Fruit fly (Drosophila melanogaster) whole organism, embryonic: ENCODE measurements around the gene TwdlX.
A peak's percentile ranks its signal among the peaks of the same experiment; 100 is the strongest.

Experiments used
- CG12104 ChIP-seq: fragments of 200-800 bp; sonication (Bioruptor generic); optimal IDR thresholded peaks from 3 replicates; lab custom pipeline; 2016; ENCODE audit warnings: missing biosample characterization, missing genetic modification characterization
- CG12155 ChIP-seq: fragments of 200-800 bp; sonication (Bioruptor generic); optimal IDR thresholded peaks from 3 replicates; lab custom pipeline; 2016; ENCODE audit warnings: missing biosample characterization, missing genetic modification characterization
- CG13894 ChIP-seq: fragments of 200-800 bp; sonication (Bioruptor generic); optimal IDR thresholded peaks from 3 replicates; lab custom pipeline; 2018; ENCODE audit warnings: missing biosample characterization, mild to moderate bottlenecking, missing genetic modification characterization, moderate library complexity
- CG14014 ChIP-seq: fragments of 200-800 bp; sonication (Bioruptor generic); IDR thresholded peaks from 2 replicates; pipeline ENCODE4 v1.3.6; 2022; ENCODE audit warnings: missing biosample characterization, missing genetic modification characterization
- CG15011 ChIP-seq: fragments of 200-800 bp; sonication (Bioruptor generic); optimal IDR thresholded peaks from 3 replicates; lab custom pipeline; 2018; ENCODE audit warnings: missing biosample characterization, mild to moderate bottlenecking, missing genetic modification characterization
- CG18011 ChIP-seq: fragments of 200-800 bp; sonication (Bioruptor generic); optimal IDR thresholded peaks from 2 replicates; lab custom pipeline; 2017; ENCODE audit warnings: missing biosample characterization, missing genetic modification characterization, mild to moderate bottlenecking, moderate library complexity, missing genotype
- CG18476 ChIP-seq: fragments of 200-800 bp; sonication (Bioruptor generic); optimal IDR thresholded peaks from 2 replicates; lab custom pipeline; 2016; ENCODE audit warnings: missing biosample characterization, mild to moderate bottlenecking, missing genetic modification characterization
- CG2712 ChIP-seq: fragments of 200-800 bp; optimal IDR thresholded peaks from 3 replicates; lab custom pipeline; 2019; ENCODE audit warnings: missing biosample characterization, mild to moderate bottlenecking, missing genetic modification characterization, moderate library complexity
- CG2889 ChIP-seq: fragments of 200-800 bp; sonication (Bioruptor generic); IDR thresholded peaks from 3 replicates; pipeline ENCODE4 v1.3.6; 2022; ENCODE audit warnings: missing biosample characterization, missing genetic modification characterization
- CG34224 ChIP-seq: fragments of 200-800 bp; sonication (Bioruptor generic); IDR thresholded peaks from 3 replicates; pipeline ENCODE4 v1.3.6; 2022; ENCODE audit warnings: missing biosample characterization, missing genetic modification characterization; ENCODE audit not compliant: partially characterized antibody
- CG7271 ChIP-seq: fragments of 200-800 bp; sonication (Bioruptor generic); optimal IDR thresholded peaks from 2 replicates; lab custom pipeline; 2018; ENCODE audit warnings: missing biosample characterization, mild to moderate bottlenecking, missing genetic modification characterization, moderate library complexity
- CG8089 ChIP-seq: fragments of 200-800 bp; sonication (Bioruptor generic); optimal IDR thresholded peaks from 3 replicates; lab custom pipeline; 2016; ENCODE audit warnings: missing biosample characterization, missing genetic modification characterization
- CG8290 ChIP-seq, 3 experiments: fragments of 200-800 bp; sonication (Bioruptor generic); optimal IDR thresholded peaks; 2 replicates each; lab custom pipeline; 2016 to 2019; ENCODE audit warnings: missing biosample characterization in 3 of 3, missing genetic modification characterization in 3 of 3, mild to moderate bottlenecking in 2 of 3, moderate library complexity in 1 of 3
- CG9437 ChIP-seq: fragments of 200-800 bp; sonication (Bioruptor generic); optimal IDR thresholded peaks from 2 replicates; lab custom pipeline; 2018; ENCODE audit warnings: missing biosample characterization, mild to moderate bottlenecking, missing genetic modification characterization
- CTCF ChIP-seq: fragments of 200-800 bp; sonication (Bioruptor generic); optimal IDR thresholded peaks from 2 replicates; lab custom pipeline; 2017; ENCODE audit warnings: missing biosample characterization, mild to moderate bottlenecking, missing genetic modification characterization, moderate library complexity
- CrebB ChIP-seq: fragments of 200-800 bp; sonication (Bioruptor generic); optimal IDR thresholded peaks from 3 replicates; lab custom pipeline; 2018; ENCODE audit warnings: missing biosample characterization, mild to moderate bottlenecking, missing genetic modification characterization
- D ChIP-seq, 2 experiments: fragments of 200-800 bp in 1 of 2; fragments of >200 bp in 1 of 2; sonication (Bioruptor generic) in 1 of 2; optimal IDR thresholded peaks; 2 replicates in 1 of 2; 3 replicates in 1 of 2; lab custom pipeline; 2017; ENCODE audit warnings: mild to moderate bottlenecking in 1 of 2, missing biosample characterization in 1 of 2, missing genetic modification characterization in 1 of 2, missing genetic modification reagents in 1 of 2
- Eip74EF ChIP-seq, 2 experiments: fragments of 200-800 bp in 1 of 2; fragments of >200 bp in 1 of 2; sonication (Bioruptor generic) in 1 of 2; optimal IDR thresholded peaks; 2 replicates each; lab custom pipeline; 2017 to 2019; ENCODE audit warnings: missing biosample characterization in 2 of 2, missing genetic modification characterization in 2 of 2, mild to moderate bottlenecking in 1 of 2, moderate library complexity in 1 of 2
- Fer3 ChIP-seq: fragments of 200-800 bp; sonication (Bioruptor generic); optimal IDR thresholded peaks from 2 replicates; lab custom pipeline; 2018; ENCODE audit warnings: missing biosample characterization, mild to moderate bottlenecking, missing genetic modification characterization, moderate library complexity
- HmgZ ChIP-seq: fragments of 200-800 bp; sonication (Bioruptor generic); optimal IDR thresholded peaks from 2 replicates; lab custom pipeline; 2018; ENCODE audit warnings: missing biosample characterization, mild to moderate bottlenecking, missing genetic modification characterization
- Myb ChIP-seq: fragments of 200-800 bp; sonication (Bioruptor generic); optimal IDR thresholded peaks from 2 replicates; lab custom pipeline; 2016; ENCODE audit warnings: missing biosample characterization, missing genetic modification characterization
- Pdp1 ChIP-seq, 2 experiments: fragments of 200-800 bp; sonication (Bioruptor generic); optimal IDR thresholded peaks; 3 replicates each; lab custom pipeline; 2016; ENCODE audit warnings: missing biosample characterization in 2 of 2, missing genetic modification characterization in 2 of 2, mild to moderate bottlenecking in 1 of 2, moderate library complexity in 1 of 2
- Six4 ChIP-seq: fragments of 200-800 bp; sonication (Bioruptor generic); optimal IDR thresholded peaks from 2 replicates; lab custom pipeline; 2016; ENCODE audit warnings: missing biosample characterization, missing genetic modification characterization
- Tbp ChIP-seq: fragments of >200 bp; optimal IDR thresholded peaks from 2 replicates; lab custom pipeline; 2018; ENCODE audit warnings: missing biosample characterization, missing genetic modification characterization
- Xbp1 ChIP-seq: fragments of 200-800 bp; sonication (Bioruptor generic); optimal IDR thresholded peaks from 3 replicates; lab custom pipeline; 2016; ENCODE audit warnings: missing biosample characterization, mild to moderate bottlenecking, missing genetic modification characterization
- Xrp1 ChIP-seq: fragments of 200-800 bp; sonication (Bioruptor generic); IDR thresholded peaks from 2 replicates; pipeline ENCODE4 v1.3.6; 2022; ENCODE audit warnings: missing biosample characterization, missing genetic modification characterization
- croc ChIP-seq: fragments of 200-800 bp; sonication (Bioruptor generic); conservative IDR thresholded peaks from 3 replicates; pipeline ENCODE4 v1.3.6; 2022; ENCODE audit warnings: missing biosample characterization, missing genetic modification characterization
- da ChIP-seq: fragments of 200-800 bp; sonication (Bioruptor generic); optimal IDR thresholded peaks from 2 replicates; lab custom pipeline; 2016; ENCODE audit warnings: missing biosample characterization, missing genetic modification characterization
- dysf ChIP-seq: fragments of 200-800 bp; sonication (Bioruptor generic); IDR thresholded peaks from 3 replicates; pipeline ENCODE4 v1.3.6; 2022; ENCODE audit warnings: missing biosample characterization, missing genetic modification characterization
- gem ChIP-seq: fragments of 200-800 bp; sonication (Bioruptor generic); optimal IDR thresholded peaks from 2 replicates; lab custom pipeline; 2019; ENCODE audit warnings: missing biosample characterization, mild to moderate bottlenecking, missing genetic modification characterization, moderate library complexity
- h ChIP-seq: fragments of >200 bp; optimal IDR thresholded peaks from 2 replicates; lab custom pipeline; 2017
- hkb ChIP-seq, 2 experiments: fragments of 200-800 bp in 1 of 2; fragments of >200 bp in 1 of 2; sonication (Bioruptor generic) in 1 of 2; IDR thresholded peaks in 1 of 2; optimal IDR thresholded peaks in 1 of 2; 2 replicates each; pipeline versions ENCODE4 v1.3.6 to Lab custom; 2017 to 2022; ENCODE audit warnings: missing biosample characterization in 1 of 2, missing genetic modification characterization in 1 of 2
- hth ChIP-seq: fragments of >200 bp; optimal IDR thresholded peaks from 2 replicates; lab custom pipeline; 2017; ENCODE audit warnings: inconsistent platforms
- jigr1 ChIP-seq: fragments of 200-800 bp; sonication (Bioruptor generic); IDR thresholded peaks from 3 replicates; pipeline ENCODE4 v1.3.6; 2022; ENCODE audit warnings: missing biosample characterization, missing genetic modification characterization
- klu ChIP-seq: fragments of 200-800 bp; sonication (Bioruptor generic); IDR thresholded peaks from 2 replicates; pipeline ENCODE4 v1.3.6; 2022; ENCODE audit warnings: missing biosample characterization, missing genetic modification characterization
- mam ChIP-seq: fragments of 200-800 bp; sonication (Bioruptor generic); optimal IDR thresholded peaks from 3 replicates; lab custom pipeline; 2016; ENCODE audit warnings: missing biosample characterization, missing genetic modification characterization
- odd ChIP-seq: fragments of 200-800 bp; sonication (Bioruptor generic); optimal IDR thresholded peaks from 2 replicates; lab custom pipeline; 2017; ENCODE audit warnings: missing biosample characterization, mild to moderate bottlenecking, missing genetic modification characterization
- sd ChIP-seq: fragments of 200-800 bp; sonication (Bioruptor generic); optimal IDR thresholded peaks from 3 replicates; lab custom pipeline; 2018; ENCODE audit warnings: missing biosample characterization, mild to moderate bottlenecking, missing genetic modification characterization, moderate library complexity
- sna ChIP-seq: fragments of 200-800 bp; sonication (Bioruptor generic); IDR thresholded peaks from 2 replicates; pipeline ENCODE4 v1.3.6; 2022; ENCODE audit warnings: missing biosample characterization, missing genetic modification characterization; ENCODE audit not compliant: partially characterized antibody
- sob ChIP-seq: fragments of 200-800 bp; sonication (Bioruptor generic); IDR thresholded peaks from 2 replicates; pipeline ENCODE4 v1.3.6; 2022; ENCODE audit warnings: missing biosample characterization, missing genetic modification characterization
- stc ChIP-seq: fragments of 200-800 bp; sonication (Bioruptor generic); IDR thresholded peaks from 2 replicates; pipeline ENCODE4 v1.3.6; 2022; ENCODE audit warnings: missing biosample characterization, missing genetic modification characterization
- tin ChIP-seq: fragments of 200-800 bp; sonication (Bioruptor generic); optimal IDR thresholded peaks from 3 replicates; lab custom pipeline; 2016; ENCODE audit warnings: missing biosample characterization, missing genetic modification characterization
- toy ChIP-seq: fragments of 200-800 bp; sonication (Bioruptor generic); IDR thresholded peaks from 2 replicates; pipeline ENCODE4 v1.3.6; 2022; ENCODE audit warnings: missing biosample characterization, missing genetic modification characterization
- twi ChIP-seq: fragments of 200-800 bp; optimal IDR thresholded peaks from 2 replicates; lab custom pipeline; 2019; ENCODE audit warnings: missing biosample characterization, mild to moderate bottlenecking, missing genetic modification characterization, moderate library complexity
- z ChIP-seq: fragments of 200-800 bp; sonication (Bioruptor generic); IDR thresholded peaks from 3 replicates; pipeline ENCODE4 v1.3.6; 2022; ENCODE audit warnings: missing biosample characterization, missing genetic modification characterization
- zfh2 ChIP-seq: fragments of 200-800 bp; sonication (Bioruptor generic); optimal IDR thresholded peaks from 2 replicates; lab custom pipeline; 2016; ENCODE audit warnings: missing biosample characterization, missing genetic modification characterization

Gene TwdlX

dm6 chrX:16736180-16736579 lies 5.3 kb downstream of the TwdlX start:
- TF ChIP-seq CG15011 (no peak), CG13894 (peak; percentile 94)

- TF ChIP-seq Pdp1 (GFP tag; optimal IDR thresholded peaks at IDR 0.05; lab: Kevin White, UChicago) (peak in 1 of 2 experiments; percentile 17), zfh2 (no peak)
These were observed 7.0 kb downstream of the TwdlX start, which contains the start of gene TwdlZ for dm6 chrX:16737878-16738277. Gene TwdlZ, plus strand, starts transcription at chrX:16738178.

- TF ChIP-seq sob (no peak), CG8089 (no peak), jigr1 (no peak), klu (no peak), CG9437 (no peak), Tbp (GFP tag; lab: Kevin White, UChicago) (no peak), Six4 (no peak), toy (GFP tag; lab: Robert Waterston, UW) (no peak), gem (tag; lab: Kevin White, UChicago) (no peak), Myb (GFP tag; lab: Kevin White, UChicago) (no peak), CG12155 (no peak), stc (GFP tag; lab: Robert Waterston, UW) (no peak), CrebB (tag; lab: Kevin White, UChicago) (no peak), CG14014 (GFP tag; lab: Robert Waterston, UW) (no peak), mam (GFP tag; lab: Kevin White, UChicago) (no peak), tin (GFP tag; lab: Kevin White, UChicago) (no peak)
These were observed 9.7 kb downstream of the TwdlX start, which contains the start of gene CG32568 for dm6 chrX:16740606-16741005. Gene CG32568, plus strand, starts transcription at chrX:16740906.

dm6 chrX:16742547-16742946 lies 11.7 kb downstream of the TwdlX start, which contains the start of gene Twdlalpha:
Gene Twdlalpha, plus strand, starts transcription at chrX:16742847.
- TF ChIP-seq z (GFP tag; lab: Robert Waterston, UW) (no peak), klu (no peak)

dm6 chrX:16744345-16744744 lies 13.5 kb downstream of the TwdlX start:
- TF ChIP-seq CG7271 (tag; lab: Kevin White, UChicago): no peak
- no peak for TF ChIP-seq Xbp1 (GFP tag; lab: Kevin White, UChicago)
- no peak for TF ChIP-seq Fer3 (tag; lab: Kevin White, UChicago)
- TF ChIP-seq sna (GFP tag; lab: Robert Waterston, UW): no peak
- no peak for TF ChIP-seq da (GFP tag; lab: Kevin White, UChicago)
- TF ChIP-seq Eip74EF (GFP tag; optimal IDR thresholded peaks at IDR 0.05; lab: Kevin White, UChicago): no peak
- no peak for TF ChIP-seq HmgZ
- no peak for TF ChIP-seq Xrp1 (GFP tag; lab: Robert Waterston, UW)
- TF ChIP-seq dysf: no peak
- no peak for TF ChIP-seq hth
- no peak for TF ChIP-seq h (lab: Kevin White, UChicago)
- peak; percentile 30 for TF ChIP-seq CTCF
- TF ChIP-seq croc (GFP tag; lab: Robert Waterston, UW): no peak
- no peak for TF ChIP-seq odd (GFP tag; lab: Kevin White, UChicago)
- no peak for TF ChIP-seq twi
- no peak for TF ChIP-seq D (optimal IDR thresholded peaks at IDR 0.05; lab: Kevin White, UChicago)
- TF ChIP-seq D (GFP tag; optimal IDR thresholded peaks at IDR 0.05; lab: Kevin White, UChicago): no peak
- TF ChIP-seq CG34224 (GFP tag; lab: Robert Waterston, UW): no peak
- no peak for TF ChIP-seq sd (tag; lab: Kevin White, UChicago)
- TF ChIP-seq CG12104 (GFP tag; lab: Kevin White, UChicago): no peak
- no peak for TF ChIP-seq CG2712 (tag; lab: Kevin White, UChicago)
- TF ChIP-seq CG2889 (GFP tag; lab: Robert Waterston, UW): no peak
- no peak for TF ChIP-seq CG18476 (GFP tag; lab: Kevin White, UChicago)
- TF ChIP-seq hkb (optimal IDR thresholded peaks at IDR 0.05; lab: Kevin White, UChicago): no peak
- no peak for TF ChIP-seq hkb (GFP tag; IDR thresholded peaks at IDR 0.05; lab: Robert Waterston, UW)
- TF ChIP-seq CG8290 (GFP tag; optimal IDR thresholded peaks at IDR 0.05; lab: Kevin White, UChicago): peak; percentile 44
- TF ChIP-seq CG8290 (tag; optimal IDR thresholded peaks at IDR 0.05; lab: Kevin White, UChicago): no peak
- peak; percentile 96 for TF ChIP-seq CG18011
